Fruit fly (Drosophila melanogaster): ENCODE results near the gene Plod.

dm6 chr3L:11244024-11244576 is 38.3 kb upstream of the Plod start:
- TF ChIP-seq CG1621 (tag; optimal IDR thresholded peaks at IDR 0.05) (no peak), Sox102F (GFP tag; optimal IDR thresholded peaks at IDR 0.05) (no peak), CG3032 (tag; optimal IDR thresholded peaks at IDR 0.05) (no peak), Ets21C (GFP tag; optimal IDR thresholded peaks at IDR 0.05) (no peak), Eip75B (GFP tag; optimal IDR thresholded peaks at IDR 0.05) (no peak), CG3919 (GFP tag; optimal IDR thresholded peaks at IDR 0.05) (no peak), Gug (GFP tag; IDR thresholded peaks at IDR 0.05) (no peak)
